Worm (Caenorhabditis elegans) whole organism, L3 larva: Measurements from ENCODE around the gene mnp-1.

Experiments used
- nhr-25 ChIP-seq: sonication (generic microtip); optimal IDR thresholded peaks from 2 replicates; lab custom pipeline; 2017; ENCODE audit warnings: missing biosample characterization, missing genetic modification characterization
- nhr-28 ChIP-seq: fragments of 150-350 bp; optimal IDR thresholded peaks from 2 replicates; lab custom pipeline; 2014; ENCODE audit warnings: missing biosample characterization, missing genetic modification characterization
- pha-4 ChIP-seq: fragments of 150-350 bp; optimal IDR thresholded peaks from 2 replicates; lab custom pipeline; 2014; ENCODE audit warnings: missing biosample characterization, missing genetic modification reagents, missing genetic modification characterization
- pqm-1 ChIP-seq: fragments of 150-350 bp; optimal IDR thresholded peaks from 2 replicates; lab custom pipeline; 2017; ENCODE audit warnings: missing biosample characterization, missing genetic modification characterization, inconsistent platforms
- snpc-4 ChIP-seq: fragments of 150-350 bp; optimal IDR thresholded peaks from 2 replicates; lab custom pipeline; 2014; ENCODE audit warnings: missing biosample characterization, missing genetic modification characterization
- unc-39 ChIP-seq: sonication (generic microtip); optimal IDR thresholded peaks from 4 replicates; lab custom pipeline; 2017; ENCODE audit warnings: missing biosample characterization, missing genetic modification characterization

ce11 chrIII:4345034-4345433, 11.4 kb upstream of the mnp-1 start, which contains the start of gene hse-5:
- TF ChIP-seq pha-4 (tag; lab: Kevin White, UChicago) (no peak), pqm-1 (tag; lab: Kevin White, UChicago) (no peak), unc-39 (tag; lab: Kevin White, UChicago) (no peak), nhr-25 (no peak), snpc-4 (tag; lab: Kevin White, UChicago) (no peak), nhr-28 (tag; lab: Kevin White, UChicago) (no peak)
